Fruit fly (Drosophila melanogaster) whole organism, embryonic: ENCODE measurements around the gene Hsp70Bc.

Source experiments
- Awh ChIP-seq: fragments of 200-800 bp; sonication (Bioruptor generic); IDR thresholded peaks from 2 replicates; pipeline ENCODE4, ENCODE4 v1.3.6; 2022; ENCODE audit warnings: missing biosample characterization, missing genetic modification characterization
- CG10366 ChIP-seq: fragments of 200-800 bp; sonication (Bioruptor generic); IDR thresholded peaks from 2 replicates; pipeline ENCODE4 v1.3.6; 2022; ENCODE audit warnings: missing biosample characterization, missing genetic modification characterization
- CG10654 ChIP-seq: fragments of 200-800 bp; sonication (Bioruptor generic); optimal IDR thresholded peaks from 2 replicates; lab custom pipeline; 2016; ENCODE audit warnings: missing biosample characterization, missing genetic modification characterization
- CG10979 ChIP-seq: fragments of 200-800 bp; sonication (Bioruptor generic); optimal IDR thresholded peaks from 2 replicates; lab custom pipeline; 2018; ENCODE audit warnings: missing biosample characterization, mild to moderate bottlenecking, missing genetic modification characterization, moderate library complexity
- CG11398 ChIP-seq: fragments of 200-800 bp; sonication (Bioruptor generic); optimal IDR thresholded peaks from 2 replicates; lab custom pipeline; 2016; ENCODE audit warnings: missing biosample characterization, missing genetic modification characterization
- CG12236 ChIP-seq: fragments of 200-800 bp; sonication (Bioruptor generic); optimal IDR thresholded peaks from 2 replicates; lab custom pipeline; 2016; ENCODE audit warnings: missing biosample characterization, missing genetic modification characterization
- CG15011 ChIP-seq: fragments of 200-800 bp; sonication (Bioruptor generic); optimal IDR thresholded peaks from 3 replicates; lab custom pipeline; 2018; ENCODE audit warnings: missing biosample characterization, mild to moderate bottlenecking, missing genetic modification characterization
- CG15073 ChIP-seq: fragments of 200-800 bp; sonication (Bioruptor generic); optimal IDR thresholded peaks from 2 replicates; lab custom pipeline; 2016; ENCODE audit warnings: missing biosample characterization, missing genetic modification characterization
- CG1529 ChIP-seq: fragments of 200-800 bp; sonication (Bioruptor generic); optimal IDR thresholded peaks from 3 replicates; lab custom pipeline; 2018; ENCODE audit warnings: missing biosample characterization, missing genetic modification characterization
- CG16813 ChIP-seq: fragments of 200-800 bp; sonication (Bioruptor generic); IDR thresholded peaks from 3 replicates; pipeline ENCODE4 v1.3.6; 2022; ENCODE audit warnings: missing biosample characterization, missing genetic modification characterization; ENCODE audit not compliant: partially characterized antibody
- CG2116 ChIP-seq: fragments of 200-800 bp; sonication (Bioruptor generic); optimal IDR thresholded peaks from 3 replicates; lab custom pipeline; 2018; ENCODE audit warnings: missing biosample characterization, mild to moderate bottlenecking, missing genetic modification characterization
- CG3407 ChIP-seq: fragments of 200-800 bp; sonication (Bioruptor generic); optimal IDR thresholded peaks from 2 replicates; lab custom pipeline; 2018; ENCODE audit warnings: missing biosample characterization, mild to moderate bottlenecking, missing genetic modification characterization
- CG4282 ChIP-seq: fragments of 200-800 bp; sonication (Bioruptor generic); optimal IDR thresholded peaks from 2 replicates; lab custom pipeline; 2016; ENCODE audit warnings: missing biosample characterization, missing genetic modification characterization
- CG43689 ChIP-seq: fragments of 200-800 bp; sonication (Bioruptor generic); IDR thresholded peaks from 2 replicates; pipeline ENCODE4 v1.3.6; 2022; ENCODE audit warnings: missing biosample characterization, missing genetic modification characterization
- CG4404 ChIP-seq: fragments of 200-800 bp; sonication (Bioruptor generic); IDR thresholded peaks from 2 replicates; pipeline ENCODE4 v1.3.6; 2022; ENCODE audit warnings: missing biosample characterization, missing genetic modification characterization
- CG4617 ChIP-seq: fragments of 200-800 bp; sonication (Bioruptor generic); optimal IDR thresholded peaks from 3 replicates; lab custom pipeline; 2016; ENCODE audit warnings: missing biosample characterization, missing genetic modification characterization, borderline replicate concordance
- CG6272 ChIP-seq: fragments of 200-800 bp; sonication (Bioruptor generic); IDR thresholded peaks from 2 replicates; pipeline ENCODE4 v1.3.6; 2022; ENCODE audit warnings: missing biosample characterization, missing genetic modification characterization
- CG6683 ChIP-seq: fragments of 200-800 bp; sonication (Bioruptor generic); optimal IDR thresholded peaks from 2 replicates; lab custom pipeline; 2017; ENCODE audit warnings: missing biosample characterization, mild to moderate bottlenecking, missing genetic modification characterization, missing genetic modification reagents
- CG7987 ChIP-seq: fragments of 200-800 bp; sonication (Bioruptor generic); optimal IDR thresholded peaks from 2 replicates; lab custom pipeline; 2018; ENCODE audit warnings: missing biosample characterization, mild to moderate bottlenecking, missing genetic modification characterization, moderate library complexity
- CG8924 ChIP-seq: fragments of 200-800 bp; optimal IDR thresholded peaks from 3 replicates; lab custom pipeline; 2019; ENCODE audit warnings: missing biosample characterization, mild to moderate bottlenecking, missing genetic modification characterization, moderate library complexity
- CG9817 ChIP-seq: fragments of 200-800 bp; sonication (Bioruptor generic); optimal IDR thresholded peaks from 2 replicates; lab custom pipeline; 2018; ENCODE audit warnings: missing biosample characterization, mild to moderate bottlenecking, missing genetic modification characterization, moderate library complexity
- Doc3 ChIP-seq: fragments of 200-800 bp; sonication (Bioruptor generic); IDR thresholded peaks from 3 replicates; pipeline ENCODE4 v1.3.6; 2022; ENCODE audit warnings: missing biosample characterization, missing genetic modification characterization; ENCODE audit not compliant: partially characterized antibody
- Drgx ChIP-seq: fragments of 200-800 bp; sonication (Bioruptor generic); IDR thresholded peaks from 2 replicates; pipeline ENCODE4 v1.3.6; 2022; ENCODE audit warnings: missing biosample characterization, missing genetic modification characterization
- HLH3B ChIP-seq: fragments of 200-800 bp; sonication (Bioruptor generic); IDR thresholded peaks from 2 replicates; pipeline ENCODE4 v1.3.6; 2022; ENCODE audit warnings: missing biosample characterization, missing genetic modification characterization
- MBD-R2 ChIP-seq: fragments of 200-800 bp; sonication (Bioruptor generic); IDR thresholded peaks from 2 replicates; pipeline ENCODE4 v1.3.6; 2022; ENCODE audit warnings: missing biosample characterization, missing genetic modification characterization
- MESR4 ChIP-seq: fragments of 200-800 bp; sonication (Bioruptor generic); optimal IDR thresholded peaks from 2 replicates; lab custom pipeline; 2018; ENCODE audit warnings: missing biosample characterization, mild to moderate bottlenecking, missing genetic modification characterization, moderate library complexity
- Mes4 ChIP-seq: fragments of 200-800 bp; sonication (Bioruptor generic); optimal IDR thresholded peaks from 2 replicates; lab custom pipeline; 2016; ENCODE audit warnings: missing biosample characterization, missing genetic modification characterization
- Nf-YC ChIP-seq: fragments of 200-800 bp; optimal IDR thresholded peaks from 3 replicates; lab custom pipeline; 2019; ENCODE audit warnings: missing biosample characterization, mild to moderate bottlenecking, missing genetic modification characterization, moderate library complexity
- Oaz ChIP-seq: fragments of 200-800 bp; sonication (Bioruptor generic); IDR thresholded peaks from 2 replicates; pipeline ENCODE4 v1.3.6; 2022; ENCODE audit warnings: missing biosample characterization, missing genetic modification characterization
- PHDP ChIP-seq: fragments of 200-800 bp; sonication (Bioruptor generic); optimal IDR thresholded peaks from 3 replicates; lab custom pipeline; 2018; ENCODE audit warnings: missing biosample characterization, mild to moderate bottlenecking, missing genetic modification characterization, moderate library complexity
- Stat92E ChIP-seq, 3 experiments: fragments of >200 bp in 2 of 3; fragments of 200-800 bp in 1 of 3; sonication (Bioruptor generic) in 1 of 3; optimal IDR thresholded peaks; 2 replicates each; lab custom pipeline; 2017 to 2019; ENCODE audit warnings: missing biosample characterization in 3 of 3, missing genetic modification characterization in 3 of 3, mild to moderate bottlenecking in 1 of 3, moderate library complexity in 1 of 3
- Trl ChIP-seq, 3 experiments: fragments of >200 bp in 2 of 3; fragments of 200-800 bp in 1 of 3; sonication (Bioruptor generic) in 1 of 3; optimal IDR thresholded peaks; 2 replicates in 1 of 3; 3 replicates in 2 of 3; lab custom pipeline; 2016 to 2017; ENCODE audit warnings: missing biosample characterization in 1 of 3, missing genetic modification characterization in 1 of 3
- ac ChIP-seq: fragments of 200-800 bp; sonication (Bioruptor generic); optimal IDR thresholded peaks from 3 replicates; lab custom pipeline; 2017; ENCODE audit warnings: missing biosample characterization, mild to moderate bottlenecking, missing genetic modification characterization
- ato ChIP-seq: fragments of 200-800 bp; sonication (Bioruptor generic); IDR thresholded peaks from 2 replicates; pipeline ENCODE4 v1.3.6; 2022; ENCODE audit warnings: missing biosample characterization, missing genetic modification characterization; ENCODE audit not compliant: partially characterized antibody
- corto ChIP-seq: fragments of 200-800 bp; sonication (Bioruptor generic); optimal IDR thresholded peaks from 2 replicates; lab custom pipeline; 2016; ENCODE audit warnings: missing biosample characterization, mild to moderate bottlenecking, missing genetic modification characterization, moderate library complexity
- croc ChIP-seq: fragments of 200-800 bp; sonication (Bioruptor generic); conservative IDR thresholded peaks from 3 replicates; pipeline ENCODE4 v1.3.6; 2022; ENCODE audit warnings: missing biosample characterization, missing genetic modification characterization
- crp ChIP-seq, 2 experiments: fragments of 200-800 bp; sonication (Bioruptor generic); optimal IDR thresholded peaks; 2 replicates in 1 of 2; 3 replicates in 1 of 2; lab custom pipeline; 2017; ENCODE audit warnings: missing biosample characterization in 2 of 2, missing genetic modification characterization in 2 of 2, mild to moderate bottlenecking in 1 of 2, moderate library complexity in 1 of 2
- emc ChIP-seq: fragments of 200-800 bp; sonication (Bioruptor generic); optimal IDR thresholded peaks from 2 replicates; lab custom pipeline; 2016; ENCODE audit warnings: missing biosample characterization, missing genetic modification characterization
- fd3F ChIP-seq: fragments of 200-800 bp; sonication (Bioruptor generic); optimal IDR thresholded peaks from 2 replicates; lab custom pipeline; 2018; ENCODE audit warnings: missing biosample characterization, mild to moderate bottlenecking, missing genetic modification characterization, moderate library complexity
- fd96Cb ChIP-seq: fragments of 200-800 bp; sonication (Bioruptor generic); optimal IDR thresholded peaks from 2 replicates; lab custom pipeline; 2018; ENCODE audit warnings: missing biosample characterization, mild to moderate bottlenecking, missing genetic modification characterization, moderate library complexity
- gem ChIP-seq: fragments of 200-800 bp; sonication (Bioruptor generic); optimal IDR thresholded peaks from 2 replicates; lab custom pipeline; 2019; ENCODE audit warnings: missing biosample characterization, mild to moderate bottlenecking, missing genetic modification characterization, moderate library complexity
- nom ChIP-seq: fragments of 200-800 bp; sonication (Bioruptor generic); optimal IDR thresholded peaks from 2 replicates; lab custom pipeline; 2017; ENCODE audit warnings: missing biosample characterization, missing genetic modification characterization, mild to moderate bottlenecking, moderate library complexity, missing genetic modification reagents
- org-1 ChIP-seq: fragments of 200-800 bp; sonication (Bioruptor generic); optimal IDR thresholded peaks from 2 replicates; lab custom pipeline; 2017; ENCODE audit warnings: missing biosample characterization, missing genetic modification characterization
- schlank ChIP-seq: fragments of 200-800 bp; sonication (Bioruptor generic); optimal IDR thresholded peaks from 2 replicates; lab custom pipeline; 2018; ENCODE audit warnings: missing biosample characterization, mild to moderate bottlenecking, missing genetic modification characterization
- shn ChIP-seq: fragments of 200-800 bp; sonication (Bioruptor generic); optimal IDR thresholded peaks from 3 replicates; lab custom pipeline; 2016; ENCODE audit warnings: missing biosample characterization, missing genetic modification characterization
- slp2 ChIP-seq: fragments of 200-800 bp; sonication (Bioruptor generic); optimal IDR thresholded peaks from 2 replicates; lab custom pipeline; 2016; ENCODE audit warnings: missing biosample characterization, missing genetic modification characterization
- unpg ChIP-seq: fragments of 200-800 bp; sonication (Bioruptor generic); optimal IDR thresholded peaks from 3 replicates; lab custom pipeline; 2018; ENCODE audit warnings: missing biosample characterization, mild to moderate bottlenecking, missing genetic modification characterization, moderate library complexity
- wor ChIP-seq: fragments of 200-800 bp; sonication (Bioruptor generic); IDR thresholded peaks from 2 replicates; pipeline ENCODE4 v1.3.6; 2022; ENCODE audit warnings: missing biosample characterization, missing genetic modification characterization
- zfh1 ChIP-seq: fragments of 200-800 bp; sonication (Bioruptor generic); IDR thresholded peaks from 3 replicates; pipeline ENCODE4 v1.3.6; 2022; ENCODE audit warnings: missing biosample characterization, missing genetic modification characterization

The Hsp70Bc gene

DNA sequence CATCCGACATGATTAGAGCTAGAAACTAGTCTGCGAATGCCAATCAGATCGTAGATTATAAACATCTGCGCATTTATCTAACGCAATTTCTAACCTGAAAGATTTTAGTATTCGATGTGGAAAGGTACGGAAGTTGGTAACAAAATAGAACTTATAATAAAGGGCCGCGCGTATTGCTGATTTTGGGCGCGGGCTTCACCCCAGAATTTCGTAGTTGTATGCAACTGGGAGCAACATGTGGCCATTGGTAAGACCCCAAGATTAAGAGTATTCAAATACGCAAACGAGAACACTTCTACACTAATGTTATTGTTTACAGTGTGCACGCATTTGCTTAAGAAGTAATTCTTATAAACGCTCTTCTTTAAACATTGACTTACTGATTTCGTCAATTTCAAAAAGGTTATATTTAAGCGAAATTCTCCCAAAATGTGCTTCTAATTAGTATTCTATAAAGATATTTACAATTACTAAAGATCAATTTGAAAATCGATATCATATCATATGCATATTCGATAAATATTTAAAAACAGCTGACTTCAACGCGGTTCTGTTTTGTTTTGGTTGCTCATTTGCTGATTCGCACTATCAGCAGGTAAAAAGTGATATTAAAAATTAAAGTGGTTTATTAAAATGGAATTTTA is 48.9 kb upstream of the Hsp70Bc start, which contains the start of the genes CG5961 and Polr3C (continued):
- no peak for TF ChIP-seq corto (GFP tag; lab: Kevin White, UChicago)
- TF ChIP-seq CG6683 (GFP tag; lab: Kevin White, UChicago): no peak
- no peak for TF ChIP-seq CG11398 (GFP tag; lab: Kevin White, UChicago)
- TF ChIP-seq Oaz (GFP tag; lab: Robert Waterston, UW): no peak
- no peak for TF ChIP-seq CG4404 (GFP tag; lab: Robert Waterston, UW)
- TF ChIP-seq Drgx (GFP tag; lab: Robert Waterston, UW): no peak
- TF ChIP-seq Awh (GFP tag; lab: Robert Waterston, UW): no peak
- TF ChIP-seq CG10366 (GFP tag; lab: Robert Waterston, UW): no peak
- TF ChIP-seq Mes4 (GFP tag; lab: Kevin White, UChicago): no peak
- no peak for TF ChIP-seq CG15011
- TF ChIP-seq zfh1: no peak
- TF ChIP-seq ato (GFP tag; lab: Robert Waterston, UW): no peak
- TF ChIP-seq MBD-R2 (GFP tag; lab: Robert Waterston, UW): peak; percentile 69
- no peak for TF ChIP-seq fd3F (GFP tag; lab: Kevin White, UChicago)
- peak; percentile 71 for TF ChIP-seq MESR4
- no peak for TF ChIP-seq CG10979
- no peak for TF ChIP-seq PHDP
- no peak for TF ChIP-seq slp2 (GFP tag; lab: Kevin White, UChicago)
- TF ChIP-seq Doc3 (GFP tag; lab: Robert Waterston, UW): no peak
- peak; percentile 15 for TF ChIP-seq CG8924 (tag; lab: Kevin White, UChicago)
- TF ChIP-seq gem (tag; lab: Kevin White, UChicago): no peak
- no peak for TF ChIP-seq CG1529
- TF ChIP-seq CG2116 (GFP tag; lab: Kevin White, UChicago): peak; percentile 71
- TF ChIP-seq CG7987 (GFP tag; lab: Kevin White, UChicago): no peak
- TF ChIP-seq unpg: no peak
- no peak for TF ChIP-seq CG16813 (GFP tag; lab: Robert Waterston, UW)
- TF ChIP-seq HLH3B (GFP tag; lab: Robert Waterston, UW): no peak
- no peak for TF ChIP-seq ac (GFP tag; lab: Kevin White, UChicago)
- no peak for TF ChIP-seq shn (GFP tag; lab: Kevin White, UChicago)
- no peak for TF ChIP-seq wor
- no peak for TF ChIP-seq nom (GFP tag; lab: Kevin White, UChicago)
- no peak for TF ChIP-seq emc (GFP tag; lab: Kevin White, UChicago)
- TF ChIP-seq CG9817 (tag; lab: Kevin White, UChicago): no peak
- no peak for TF ChIP-seq Trl (optimal IDR thresholded peaks at IDR 0.05; lab: Kevin White, UChicago)
- TF ChIP-seq Trl (GFP tag; optimal IDR thresholded peaks at IDR 0.05; lab: Kevin White, UChicago): no peak
- no peak for TF ChIP-seq Nf-YC
- TF ChIP-seq CG10654 (GFP tag; lab: Kevin White, UChicago): no peak
- TF ChIP-seq crp (GFP tag; optimal IDR thresholded peaks at IDR 0.05; lab: Kevin White, UChicago): peak; percentile 18 to 93
- TF ChIP-seq CG3407 (GFP tag; lab: Kevin White, UChicago): no peak
- no peak for TF ChIP-seq org-1 (GFP tag; lab: Kevin White, UChicago)
- TF ChIP-seq Stat92E (GFP tag; optimal IDR thresholded peaks at IDR 0.05; lab: Kevin White, UChicago): peak in 1 of 3 experiments; percentile 20
- TF ChIP-seq fd96Cb: no peak
- TF ChIP-seq CG4617 (GFP tag; lab: Kevin White, UChicago): peak; percentile 10
- TF ChIP-seq CG6272 (GFP tag; lab: Robert Waterston, UW): no peak
- TF ChIP-seq CG12236 (GFP tag; lab: Kevin White, UChicago): no peak
- no peak for TF ChIP-seq croc (GFP tag; lab: Robert Waterston, UW)
- TF ChIP-seq CG4282 (GFP tag; lab: Kevin White, UChicago): no peak
- no peak for TF ChIP-seq CG15073 (GFP tag; lab: Kevin White, UChicago)
- no peak for TF ChIP-seq schlank (tag; lab: Kevin White, UChicago)
- no peak for TF ChIP-seq CG43689 (GFP tag; lab: Robert Waterston, UW)
